ENCODE assay signal across 2 fruit fly cellular contexts in the genomic region with DNA sequence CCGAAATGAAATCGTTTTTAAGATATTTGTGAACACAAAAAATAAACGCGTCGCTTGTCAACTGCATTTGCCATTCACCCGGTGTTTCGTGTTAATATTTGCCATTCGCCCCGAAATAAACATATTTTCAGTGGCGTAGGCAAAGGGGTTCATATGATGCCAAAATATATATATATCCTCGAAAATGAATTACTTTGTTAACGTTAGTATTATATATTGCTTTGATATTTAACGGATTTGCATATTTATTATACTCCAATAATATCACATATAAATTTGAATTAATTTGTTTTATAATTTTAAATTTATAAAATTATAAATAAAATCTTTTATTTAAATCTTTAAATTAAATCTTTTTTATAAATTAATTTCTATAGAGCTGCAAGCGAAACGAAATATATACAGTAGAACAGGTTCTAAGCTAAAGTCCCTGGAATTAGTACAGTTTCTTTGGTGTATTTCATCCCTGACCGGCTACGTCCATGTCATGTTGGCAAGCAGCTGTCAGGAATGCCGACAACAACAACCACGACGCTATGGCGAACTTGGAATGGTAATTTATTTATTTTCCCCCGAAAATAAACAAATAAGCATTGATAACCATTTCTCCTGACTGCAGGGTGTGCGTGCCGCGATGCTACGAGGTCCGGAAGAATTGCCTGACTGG.
TF ChIP-seq lines count a peak whose summit lies in the region.

A gene (minus strand): TSS at position 102 of the 667 bp plus-strand sequence.
A gene (plus strand): TSS at position 495 of the 667 bp plus-strand sequence.

TF ChIP-seq in whole organism, embryonic, 481 proteins besides CTCF, POLR2A, EP300 and RAD21 (continued from another document and continues in another):
- TF ChIP-seq dimm (GFP tag; IDR thresholded peaks at IDR 0.05; lab: Robert Waterston, UW) = 0 out of 2 replicates have a peak, but pooled peaks have one; percentile 37
- TF ChIP-seq CG16863 (GFP tag; optimal IDR thresholded peaks at IDR 0.05; lab: Kevin White, UChicago) = peak; percentile 55
- TF ChIP-seq CG3163 (GFP tag; optimal IDR thresholded peaks at IDR 0.05; lab: Kevin White, UChicago) = no peak
- TF ChIP-seq ttk (GFP tag; IDR thresholded peaks at IDR 0.05; lab: Robert Waterston, UW) = peak; percentile 70; the same call in 1 of the 2 replicates
- TF ChIP-seq zf30C (GFP tag; optimal IDR thresholded peaks at IDR 0.05; lab: Kevin White, UChicago) = no peak
- peak; percentile 96 for TF ChIP-seq CG10543 (GFP tag; optimal IDR thresholded peaks at IDR 0.05; lab: Kevin White, UChicago)
- TF ChIP-seq CG33557 (GFP tag; optimal IDR thresholded peaks at IDR 0.05; lab: Kevin White, UChicago) = peak; percentile 94
- peak; percentile 35 for TF ChIP-seq CG7271 (tag; optimal IDR thresholded peaks at IDR 0.05; lab: Kevin White, UChicago)
- no peak for TF ChIP-seq CG5953 (GFP tag; IDR thresholded peaks at IDR 0.05; lab: Robert Waterston, UW)
- peak; percentile 38 for TF ChIP-seq tx (GFP tag; optimal IDR thresholded peaks at IDR 0.05; lab: Kevin White, UChicago)
- TF ChIP-seq CG18619 (GFP tag; optimal IDR thresholded peaks at IDR 0.05; lab: Kevin White, UChicago) = peak; percentile 93
- peak; percentile 84 for TF ChIP-seq Blimp-1 (GFP tag; optimal IDR thresholded peaks at IDR 0.05; lab: Kevin White, UChicago)
- TF ChIP-seq seq (GFP tag; IDR thresholded peaks at IDR 0.05; lab: Robert Waterston, UW) = peak; percentile 65; the same call in 1 of the 2 replicates
- peak; percentile 47 for TF ChIP-seq CG34376 (GFP tag; optimal IDR thresholded peaks at IDR 0.05; lab: Kevin White, UChicago)
- no peak for TF ChIP-seq D19A (tag; optimal IDR thresholded peaks at IDR 0.05; lab: Kevin White, UChicago)
- peak; percentile 55; the same call in 1 of the 2 replicates for TF ChIP-seq Ada2b (GFP tag; IDR thresholded peaks at IDR 0.05; lab: Robert Waterston, UW)
- 0 out of 3 replicates have a peak, but pooled peaks have one; percentile 42 for TF ChIP-seq jigr1 (GFP tag; IDR thresholded peaks at IDR 0.05; lab: Robert Waterston, UW)
- TF ChIP-seq hb (GFP tag; IDR thresholded peaks at IDR 0.05; lab: Robert Waterston, UW; ENCODE audit: partially characterized antibody) = no peak
- TF ChIP-seq crc (GFP tag; optimal IDR thresholded peaks at IDR 0.05; lab: Kevin White, UChicago) = no peak
- peak; percentile 91 for TF ChIP-seq dmrt99B (tag; optimal IDR thresholded peaks at IDR 0.05; lab: Kevin White, UChicago)
- no peak for TF ChIP-seq ash1 (GFP tag; optimal IDR thresholded peaks at IDR 0.05; lab: Kevin White, UChicago)
- no peak for TF ChIP-seq da (GFP tag; optimal IDR thresholded peaks at IDR 0.05; lab: Kevin White, UChicago)
- TF ChIP-seq vvl (GFP tag; IDR thresholded peaks at IDR 0.05; lab: Robert Waterston, UW) = peak; percentile 83
- peak; percentile 47; the same call in 1 of the 2 replicates for TF ChIP-seq ap (GFP tag; IDR thresholded peaks at IDR 0.05; lab: Robert Waterston, UW)
- no peak for TF ChIP-seq Doc3 (GFP tag; IDR thresholded peaks at IDR 0.05; lab: Robert Waterston, UW; ENCODE audit: partially characterized antibody)
- peak; percentile 56 for TF ChIP-seq mirr (GFP tag; optimal IDR thresholded peaks at IDR 0.05; lab: Kevin White, UChicago)
- peak; percentile 93 for TF ChIP-seq B-H2 (GFP tag; optimal IDR thresholded peaks at IDR 0.05; lab: Kevin White, UChicago)
- no peak for TF ChIP-seq cg (GFP tag; optimal IDR thresholded peaks at IDR 0.05; lab: Kevin White, UChicago)
- no peak for TF ChIP-seq Dll (GFP tag; IDR thresholded peaks at IDR 0.05; lab: Robert Waterston, UW; ENCODE audit: partially characterized antibody)
- peak; percentile 8; the same call in 1 of the 2 replicates for TF ChIP-seq Taf1 (GFP tag; IDR thresholded peaks at IDR 0.05; lab: Robert Waterston, UW)
- no peak for TF ChIP-seq chinmo (GFP tag; IDR thresholded peaks at IDR 0.05; lab: Robert Waterston, UW; ENCODE audit: partially characterized antibody)
- no peak for TF ChIP-seq CG1647 (GFP tag; optimal IDR thresholded peaks at IDR 0.05; lab: Kevin White, UChicago)
- peak; percentile 82 for TF ChIP-seq lmd (GFP tag; IDR thresholded peaks at IDR 0.05; lab: Robert Waterston, UW)
- peak; percentile 71 for TF ChIP-seq org-1 (GFP tag; optimal IDR thresholded peaks at IDR 0.05; lab: Kevin White, UChicago)
- TF ChIP-seq Nf-YC (tag; optimal IDR thresholded peaks at IDR 0.05; lab: Kevin White, UChicago) = peak; percentile 88
- TF ChIP-seq CG9437 (GFP tag; optimal IDR thresholded peaks at IDR 0.05; lab: Kevin White, UChicago) = peak; percentile 93
- peak; percentile 76 for TF ChIP-seq CG5245 (GFP tag; optimal IDR thresholded peaks at IDR 0.05; lab: Kevin White, UChicago)
- TF ChIP-seq CG10321 (GFP tag; IDR thresholded peaks at IDR 0.05; lab: Robert Waterston, UW) = peak; percentile 28; the same call in 1 of the 2 replicates
- peak; percentile 92 for TF ChIP-seq sug (tag; optimal IDR thresholded peaks at IDR 0.05; lab: Kevin White, UChicago)
- peak; percentile 94 for TF ChIP-seq gcm (GFP tag; optimal IDR thresholded peaks at IDR 0.05; lab: Kevin White, UChicago)
- no peak for TF ChIP-seq gt (GFP tag; IDR thresholded peaks at IDR 0.05; lab: Robert Waterston, UW)
- TF ChIP-seq CG2120 (GFP tag; optimal IDR thresholded peaks at IDR 0.05; lab: Kevin White, UChicago) = peak; percentile 82
- TF ChIP-seq Drgx (GFP tag; IDR thresholded peaks at IDR 0.05; lab: Robert Waterston, UW) = peak; percentile 74
- no peak; the same call in 1 of the 2 replicates for TF ChIP-seq CG17328 (GFP tag; IDR thresholded peaks at IDR 0.05; lab: Robert Waterston, UW)
- TF ChIP-seq CG7786 (GFP tag; optimal IDR thresholded peaks at IDR 0.05; lab: Kevin White, UChicago) = peak; percentile 36
- TF ChIP-seq MESR4 (GFP tag; optimal IDR thresholded peaks at IDR 0.05; lab: Kevin White, UChicago) = peak; percentile 40
- TF ChIP-seq CG13296 (GFP tag; optimal IDR thresholded peaks at IDR 0.05; lab: Kevin White, UChicago) = peak; percentile 94
- peak; percentile 95 for TF ChIP-seq CG4360 (GFP tag; IDR thresholded peaks at IDR 0.05; lab: Robert Waterston, UW)
- no peak for TF ChIP-seq Lpt (GFP tag; optimal IDR thresholded peaks at IDR 0.05; lab: Kevin White, UChicago)
- peak; percentile 67; the same call in 2 of the 3 replicates for TF ChIP-seq ci (GFP tag; IDR thresholded peaks at IDR 0.05; lab: Robert Waterston, UW)
- TF ChIP-seq CG8924 (tag; optimal IDR thresholded peaks at IDR 0.05; lab: Kevin White, UChicago) = peak; percentile 96
- TF ChIP-seq HLH3B (GFP tag; IDR thresholded peaks at IDR 0.05; lab: Robert Waterston, UW) = peak; percentile 58
- peak; percentile 91 for TF ChIP-seq CG8388 (GFP tag; optimal IDR thresholded peaks at IDR 0.05; lab: Kevin White, UChicago)
- TF ChIP-seq nerfin-2 (GFP tag; IDR thresholded peaks at IDR 0.05; lab: Robert Waterston, UW; ENCODE audit: partially characterized antibody) = no peak
- peak; percentile 25 for TF ChIP-seq CG4854 (GFP tag; optimal IDR thresholded peaks at IDR 0.05; lab: Kevin White, UChicago)
- peak; percentile 89 for TF ChIP-seq CG15601 (tag; optimal IDR thresholded peaks at IDR 0.05; lab: Kevin White, UChicago)
- TF ChIP-seq Deaf1 (tag; optimal IDR thresholded peaks at IDR 0.05; lab: Kevin White, UChicago) = no peak
- TF ChIP-seq CG31388 (GFP tag; optimal IDR thresholded peaks at IDR 0.05; lab: Kevin White, UChicago) = peak; percentile 67
- peak; percentile 8 to 67 for TF ChIP-seq chif (GFP tag; optimal IDR thresholded peaks at IDR 0.05; lab: Kevin White, UChicago)

TF ChIP-seq in whole organism, prepupa, 60 proteins besides CTCF, POLR2A, EP300 and RAD21 (continued from another document):
- TF ChIP-seq eg (GFP tag; IDR thresholded peaks at IDR 0.05; lab: Robert Waterston, UW) (no peak; the same call in 2 of the 3 replicates), Eip78C (GFP tag; lab: Kevin White, UChicago) (no peak), dac (GFP tag; optimal IDR thresholded peaks at IDR 0.05; lab: Kevin White, UChicago) (peak; percentile 56), CG16779 (tag; optimal IDR thresholded peaks at IDR 0.05; lab: Kevin White, UChicago) (no peak), Eip93F (GFP tag; optimal IDR thresholded peaks at IDR 0.05; lab: Kevin White, UChicago) (peak; percentile 44), CG11902 (GFP tag; optimal IDR thresholded peaks at IDR 0.05; lab: Kevin White, UChicago) (peak; percentile 82), acj6 (GFP tag; optimal IDR thresholded peaks at IDR 0.05; lab: Kevin White, UChicago) (peak; percentile 84), Sox15 (GFP tag; optimal IDR thresholded peaks at IDR 0.05; lab: Kevin White, UChicago) (peak; percentile 81), pdm3 (GFP tag; optimal IDR thresholded peaks at IDR 0.05; lab: Kevin White, UChicago) (no peak), Hr4 (GFP tag; optimal IDR thresholded peaks at IDR 0.05; lab: Kevin White, UChicago) (no peak), ss (GFP tag; optimal IDR thresholded peaks at IDR 0.05; lab: Kevin White, UChicago) (no peak), fd59A (GFP tag; optimal IDR thresholded peaks at IDR 0.05; lab: Kevin White, UChicago) (peak; percentile 38), Hr38 (GFP tag; optimal IDR thresholded peaks at IDR 0.05; lab: Kevin White, UChicago) (no peak)
